Fruit fly (Drosophila melanogaster): ENCODE measurements around the gene Gr66a.

dm6 chr3L:8347346-8347745, 40.6 kb upstream of the Gr66a start:
- TF ChIP-seq dimm (GFP tag; IDR thresholded peaks at IDR 0.05): no peak
- TF ChIP-seq Mad (GFP tag; optimal IDR thresholded peaks at IDR 0.05): no peak
- peak; percentile 17 for TF ChIP-seq NC2α (GFP tag; optimal IDR thresholded peaks at IDR 0.05)
- no peak for TF ChIP-seq Antp (GFP tag; optimal IDR thresholded peaks at IDR 0.05)
- no peak for TF ChIP-seq CG15479 (GFP tag; optimal IDR thresholded peaks at IDR 0.05)
- TF ChIP-seq CG12744 (GFP tag; optimal IDR thresholded peaks at IDR 0.05): no peak
- no peak for TF ChIP-seq Opbp (GFP tag; IDR thresholded peaks at IDR 0.05; ENCODE audit: partially characterized antibody)
- no peak for TF ChIP-seq Dip3 (GFP tag; optimal IDR thresholded peaks at IDR 0.05)
- no peak for TF ChIP-seq pb (GFP tag; optimal IDR thresholded peaks at IDR 0.05)
- no peak for TF ChIP-seq CG34376 (GFP tag; optimal IDR thresholded peaks at IDR 0.05)
